Fruit fly (Drosophila melanogaster) whole organism, embryonic: ENCODE data around the gene QC.

ENCODE experiments used
- Adf1 ChIP-seq: fragments of 200-800 bp; sonication (Bioruptor generic); IDR thresholded peaks from 2 replicates; pipeline ENCODE4 v1.3.6; 2022; ENCODE audit warnings: missing biosample characterization, missing genetic modification characterization
- CG12659 ChIP-seq: fragments of 200-800 bp; sonication (Bioruptor generic); optimal IDR thresholded peaks from 3 replicates; lab custom pipeline; 2017; ENCODE audit warnings: mild to moderate bottlenecking, missing biosample characterization, missing genetic modification reagents, missing genetic modification characterization
- Hr39 ChIP-seq: fragments of >200 bp; optimal IDR thresholded peaks from 2 replicates; lab custom pipeline; 2017
- chm ChIP-seq: fragments of 200-800 bp; sonication (Bioruptor generic); IDR thresholded peaks from 2 replicates; pipeline ENCODE4 v1.3.6; 2022; ENCODE audit warnings: missing biosample characterization, missing genetic modification characterization
- croc ChIP-seq: fragments of 200-800 bp; sonication (Bioruptor generic); conservative IDR thresholded peaks from 3 replicates; pipeline ENCODE4 v1.3.6; 2022; ENCODE audit warnings: missing biosample characterization, missing genetic modification characterization
- her ChIP-seq: fragments of 200-800 bp; sonication (Bioruptor generic); optimal IDR thresholded peaks from 2 replicates; lab custom pipeline; 2016; ENCODE audit warnings: missing biosample characterization, missing genetic modification characterization
- salm ChIP-seq: fragments of 200-800 bp; sonication (Bioruptor generic); optimal IDR thresholded peaks from 2 replicates; lab custom pipeline; 2018; ENCODE audit warnings: missing biosample characterization, mild to moderate bottlenecking, missing genetic modification characterization

DNA sequence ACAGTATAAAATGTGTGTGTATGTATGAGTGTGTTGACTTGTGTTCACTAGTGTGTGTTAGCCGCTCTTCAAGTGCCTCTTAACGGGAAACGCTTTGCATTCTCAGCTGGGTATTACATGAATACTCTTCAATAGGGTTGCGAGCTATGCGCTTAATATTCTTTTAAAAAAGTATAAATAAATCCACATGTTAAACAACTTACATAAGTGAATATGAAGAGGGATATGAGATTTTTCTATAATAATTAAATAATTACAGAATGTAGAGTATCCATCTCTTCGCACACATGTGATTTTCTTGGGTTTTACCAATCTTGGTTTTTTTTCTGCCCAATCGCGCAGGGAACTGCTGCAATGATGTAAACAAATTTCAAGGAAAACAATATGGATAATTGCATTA lies 43.3 kb upstream of the QC start:
- no peak for TF ChIP-seq CG12659
- no peak for TF ChIP-seq her (GFP tag; lab: Kevin White, UChicago)
- TF ChIP-seq chm (GFP tag; lab: Robert Waterston, UW): no peak
- no peak for TF ChIP-seq Hr39 (lab: Kevin White, UChicago)
- TF ChIP-seq Adf1 (GFP tag; lab: Robert Waterston, UW): no peak
- no peak for TF ChIP-seq croc (GFP tag; lab: Robert Waterston, UW)
- TF ChIP-seq salm: no peak
